Fruit fly (Drosophila melanogaster) whole organism, embryonic: Measurements from ENCODE around the gene dpy.

Experiments used
- Abd-B ChIP-seq: fragments of 200-800 bp; sonication (Bioruptor generic); optimal IDR thresholded peaks from 2 replicates; lab custom pipeline; 2018; ENCODE audit warnings: missing biosample characterization, mild to moderate bottlenecking, missing genetic modification characterization, moderate library complexity
- Adf1 ChIP-seq: fragments of 200-800 bp; sonication (Bioruptor generic); IDR thresholded peaks from 2 replicates; pipeline ENCODE4 v1.3.6; 2022; ENCODE audit warnings: missing biosample characterization, missing genetic modification characterization
- CG1024 ChIP-seq: fragments of 200-800 bp; sonication (Bioruptor generic); IDR thresholded peaks from 2 replicates; pipeline ENCODE4 v1.3.6; 2022; ENCODE audit warnings: missing biosample characterization, missing genetic modification characterization
- CG10431 ChIP-seq: fragments of 200-800 bp; sonication (Bioruptor generic); optimal IDR thresholded peaks from 3 replicates; lab custom pipeline; 2018; ENCODE audit warnings: missing biosample characterization, mild to moderate bottlenecking, missing genetic modification characterization
- CG11093 ChIP-seq: fragments of 200-800 bp; sonication (Bioruptor generic); IDR thresholded peaks from 3 replicates; pipeline ENCODE4 v1.3.6; 2022; ENCODE audit warnings: missing biosample characterization, missing genetic modification characterization
- CG11560 ChIP-seq: fragments of 200-800 bp; sonication (Bioruptor generic); IDR thresholded peaks from 3 replicates; pipeline ENCODE4 v1.3.6; 2022; ENCODE audit warnings: missing biosample characterization, missing genetic modification characterization
- CG13123 ChIP-seq: fragments of 200-800 bp; sonication (Bioruptor generic); optimal IDR thresholded peaks from 2 replicates; lab custom pipeline; 2016; ENCODE audit warnings: missing biosample characterization, missing genetic modification characterization
- CG13624 ChIP-seq: fragments of 200-800 bp; sonication (Bioruptor generic); optimal IDR thresholded peaks from 2 replicates; lab custom pipeline; 2016; ENCODE audit warnings: missing biosample characterization, missing genetic modification characterization
- CG13894 ChIP-seq: fragments of 200-800 bp; sonication (Bioruptor generic); optimal IDR thresholded peaks from 3 replicates; lab custom pipeline; 2018; ENCODE audit warnings: missing biosample characterization, mild to moderate bottlenecking, missing genetic modification characterization, moderate library complexity
- CG18262 ChIP-seq: fragments of 200-800 bp; optimal IDR thresholded peaks from 3 replicates; lab custom pipeline; 2019; ENCODE audit warnings: missing biosample characterization, mild to moderate bottlenecking, missing genetic modification characterization, moderate library complexity
- CG18476 ChIP-seq: fragments of 200-800 bp; sonication (Bioruptor generic); optimal IDR thresholded peaks from 2 replicates; lab custom pipeline; 2016; ENCODE audit warnings: missing biosample characterization, mild to moderate bottlenecking, missing genetic modification characterization
- CG2712 ChIP-seq: fragments of 200-800 bp; optimal IDR thresholded peaks from 3 replicates; lab custom pipeline; 2019; ENCODE audit warnings: missing biosample characterization, mild to moderate bottlenecking, missing genetic modification characterization, moderate library complexity
- CG6175 ChIP-seq: fragments of 200-800 bp; sonication (Bioruptor generic); IDR thresholded peaks from 3 replicates; pipeline ENCODE4 v1.3.6; 2022; ENCODE audit warnings: missing biosample characterization, missing genetic modification characterization
- CG6254 ChIP-seq: fragments of 200-800 bp; sonication (Bioruptor generic); optimal IDR thresholded peaks from 3 replicates; lab custom pipeline; 2017; ENCODE audit warnings: mild to moderate bottlenecking, missing biosample characterization, missing genetic modification reagents, missing genetic modification characterization
- CG6689 ChIP-seq: fragments of 200-800 bp; sonication (Bioruptor generic); IDR thresholded peaks from 2 replicates; pipeline ENCODE4 v1.3.6; 2022; ENCODE audit warnings: missing biosample characterization, missing genetic modification characterization
- CG7839 ChIP-seq: fragments of 200-800 bp; sonication (Bioruptor generic); optimal IDR thresholded peaks from 3 replicates; lab custom pipeline; 2018; ENCODE audit warnings: missing biosample characterization, mild to moderate bottlenecking, missing genetic modification characterization, moderate library complexity
- CG7928 ChIP-seq: fragments of 200-800 bp; sonication (Bioruptor generic); optimal IDR thresholded peaks from 2 replicates; lab custom pipeline; 2017; ENCODE audit warnings: missing biosample characterization, mild to moderate bottlenecking, missing genetic modification characterization
- CG7963 ChIP-seq: fragments of 200-800 bp; sonication (Bioruptor generic); IDR thresholded peaks from 3 replicates; pipeline ENCODE4 v1.3.6; 2022; ENCODE audit warnings: missing biosample characterization, missing genetic modification characterization; ENCODE audit not compliant: partially characterized antibody
- D19B ChIP-seq: fragments of 200-800 bp; sonication (Bioruptor generic); optimal IDR thresholded peaks from 2 replicates; lab custom pipeline; 2017; ENCODE audit warnings: missing biosample characterization, mild to moderate bottlenecking, missing genetic modification characterization
- Dek ChIP-seq: fragments of 200-800 bp; sonication (Bioruptor generic); optimal IDR thresholded peaks from 3 replicates; lab custom pipeline; 2019; ENCODE audit warnings: missing biosample characterization, mild to moderate bottlenecking, missing genetic modification characterization, moderate library complexity
- Ets65A ChIP-seq: fragments of 200-800 bp; sonication (Bioruptor generic); peaks from one replicate; lab custom pipeline; 2016; ENCODE audit warnings: missing biosample characterization, missing genetic modification characterization
- H15 ChIP-seq: fragments of 200-800 bp; sonication (Bioruptor generic); IDR thresholded peaks from 3 replicates; pipeline ENCODE4 v1.3.6; 2022; ENCODE audit warnings: missing biosample characterization, missing genetic modification characterization
- Hand ChIP-seq: fragments of 200-800 bp; sonication (Bioruptor generic); optimal IDR thresholded peaks from 2 replicates; lab custom pipeline; 2017; ENCODE audit warnings: mild to moderate bottlenecking, missing biosample characterization, missing genetic modification reagents, missing genetic modification characterization
- HmgD ChIP-seq: fragments of 200-800 bp; sonication (Bioruptor generic); optimal IDR thresholded peaks from 3 replicates; lab custom pipeline; 2016; ENCODE audit warnings: missing biosample characterization, missing genetic modification characterization
- Hr78 ChIP-seq, 2 experiments: fragments of 200-800 bp in 1 of 2; fragments of >200 bp in 1 of 2; sonication (Bioruptor generic) in 1 of 2; optimal IDR thresholded peaks; 2 replicates each; lab custom pipeline; 2017 to 2019; ENCODE audit warnings: missing biosample characterization in 2 of 2, missing genetic modification characterization in 2 of 2, mild to moderate bottlenecking in 1 of 2, moderate library complexity in 1 of 2
- Kr ChIP-seq: fragments of 200-800 bp; sonication (Bioruptor generic); optimal IDR thresholded peaks from 2 replicates; lab custom pipeline; 2017; ENCODE audit warnings: missing biosample characterization, mild to moderate bottlenecking, missing genetic modification characterization
- Rx ChIP-seq: fragments of 200-800 bp; sonication (Bioruptor generic); IDR thresholded peaks from 2 replicates; pipeline ENCODE4 v1.3.6; 2022; ENCODE audit warnings: missing biosample characterization, missing genetic modification characterization
- Ssrp ChIP-seq: fragments of 200-800 bp; sonication (Bioruptor generic); optimal IDR thresholded peaks from 2 replicates; lab custom pipeline; 2018; ENCODE audit warnings: missing biosample characterization, mild to moderate bottlenecking, missing genetic modification characterization, moderate library complexity
- Xbp1 ChIP-seq: fragments of 200-800 bp; sonication (Bioruptor generic); optimal IDR thresholded peaks from 3 replicates; lab custom pipeline; 2016; ENCODE audit warnings: missing biosample characterization, mild to moderate bottlenecking, missing genetic modification characterization
- ato ChIP-seq: fragments of 200-800 bp; sonication (Bioruptor generic); IDR thresholded peaks from 2 replicates; pipeline ENCODE4 v1.3.6; 2022; ENCODE audit warnings: missing biosample characterization, missing genetic modification characterization; ENCODE audit not compliant: partially characterized antibody
- chm ChIP-seq: fragments of 200-800 bp; sonication (Bioruptor generic); IDR thresholded peaks from 2 replicates; pipeline ENCODE4 v1.3.6; 2022; ENCODE audit warnings: missing biosample characterization, missing genetic modification characterization
- crp ChIP-seq, 2 experiments: fragments of 200-800 bp; sonication (Bioruptor generic); optimal IDR thresholded peaks; 2 replicates in 1 of 2; 3 replicates in 1 of 2; lab custom pipeline; 2017; ENCODE audit warnings: missing biosample characterization in 2 of 2, missing genetic modification characterization in 2 of 2, mild to moderate bottlenecking in 1 of 2, moderate library complexity in 1 of 2
- disco-r ChIP-seq: fragments of 200-800 bp; sonication (Bioruptor generic); optimal IDR thresholded peaks from 2 replicates; lab custom pipeline; 2016; ENCODE audit warnings: missing biosample characterization, missing genetic modification characterization
- en ChIP-seq: fragments of 200-800 bp; sonication (Bioruptor generic); optimal IDR thresholded peaks from 2 replicates; lab custom pipeline; 2016; ENCODE audit warnings: missing biosample characterization, missing genetic modification characterization
- exex ChIP-seq: fragments of 200-800 bp; sonication (Bioruptor generic); optimal IDR thresholded peaks from 4 replicates; lab custom pipeline; 2018; ENCODE audit warnings: missing biosample characterization, mild to moderate bottlenecking, missing genetic modification characterization, moderate library complexity
- fu2 ChIP-seq: fragments of 200-800 bp; sonication (Bioruptor generic); optimal IDR thresholded peaks from 2 replicates; lab custom pipeline; 2016; ENCODE audit warnings: missing biosample characterization, missing genetic modification characterization
- ham ChIP-seq: fragments of 200-800 bp; sonication (Bioruptor generic); IDR thresholded peaks from 2 replicates; pipeline ENCODE4 v1.3.6; 2022; ENCODE audit warnings: missing biosample characterization, missing genetic modification characterization
- hb ChIP-seq: fragments of 200-800 bp; sonication (Bioruptor generic); IDR thresholded peaks from 3 replicates; pipeline ENCODE4 v1.3.6; 2022; ENCODE audit warnings: missing biosample characterization, missing genetic modification characterization; ENCODE audit not compliant: partially characterized antibody
- inv ChIP-seq: fragments of 200-800 bp; sonication (Bioruptor generic); IDR thresholded peaks from 2 replicates; pipeline ENCODE4 v1.3.6; 2022; ENCODE audit warnings: missing biosample characterization, missing genetic modification characterization; ENCODE audit not compliant: partially characterized antibody
- pita ChIP-seq: fragments of 200-800 bp; sonication (Bioruptor generic); optimal IDR thresholded peaks from 2 replicates; lab custom pipeline; 2017; ENCODE audit warnings: missing biosample characterization, mild to moderate bottlenecking, missing genetic modification characterization
- ranshi ChIP-seq: fragments of 200-800 bp; sonication (Bioruptor generic); IDR thresholded peaks from 2 replicates; pipeline ENCODE4 v1.3.6; 2022; ENCODE audit warnings: missing biosample characterization, missing genetic modification characterization
- sens-2 ChIP-seq: fragments of 200-800 bp; sonication (Bioruptor generic); IDR thresholded peaks from 2 replicates; pipeline ENCODE4 v1.3.6; 2022; ENCODE audit warnings: missing biosample characterization, missing genetic modification characterization
- slbo ChIP-seq: fragments of 200-800 bp; sonication (Bioruptor generic); IDR thresholded peaks from 2 replicates; pipeline ENCODE4 v1.3.6; 2022; ENCODE audit warnings: missing biosample characterization, missing genetic modification characterization
- ssp ChIP-seq: fragments of 200-800 bp; sonication (Bioruptor generic); IDR thresholded peaks from 2 replicates; pipeline ENCODE4 v1.3.6; 2022; ENCODE audit warnings: missing biosample characterization, missing genetic modification characterization
- tgo ChIP-seq: fragments of 200-800 bp; sonication (Bioruptor generic); IDR thresholded peaks from 3 replicates; pipeline ENCODE4 v1.3.6; 2022; ENCODE audit warnings: missing biosample characterization, missing genetic modification characterization
- trem ChIP-seq: fragments of 200-800 bp; optimal IDR thresholded peaks from 3 replicates; lab custom pipeline; 2019; ENCODE audit warnings: missing biosample characterization, mild to moderate bottlenecking, missing genetic modification characterization, moderate library complexity
- wek ChIP-seq: fragments of 200-800 bp; sonication (Bioruptor generic); optimal IDR thresholded peaks from 3 replicates; lab custom pipeline; 2018; ENCODE audit warnings: missing biosample characterization, mild to moderate bottlenecking, missing genetic modification characterization, moderate library complexity
- zen ChIP-seq: fragments of 200-800 bp; sonication (Bioruptor generic); optimal IDR thresholded peaks from 3 replicates; lab custom pipeline; 2018; ENCODE audit warnings: missing biosample characterization, mild to moderate bottlenecking, missing genetic modification characterization, moderate library complexity

dpy gene

dm6 chr2L:4440881-4441737 lies 173.0 kb downstream of the dpy start, which contains the start of gene CG15431 (continued):
- TF ChIP-seq en (GFP tag; lab: Kevin White, UChicago) (no peak), Dek (tag; lab: Kevin White, UChicago) (peak; percentile 68), CG7928 (GFP tag; lab: Kevin White, UChicago) (no peak), CG13624 (GFP tag; lab: Kevin White, UChicago) (peak; percentile 25), wek (no peak), CG11093 (GFP tag; lab: Robert Waterston, UW) (0 out of 3 replicates have a peak, but pooled peaks have one; percentile 21), pita (GFP tag; lab: Kevin White, UChicago) (no peak), CG6175 (GFP tag; lab: Robert Waterston, UW) (no peak), Abd-B (GFP tag; lab: Kevin White, UChicago) (no peak), disco-r (no peak), CG2712 (tag; lab: Kevin White, UChicago) (peak; percentile 40), H15 (peak; percentile 65; the same call in 2 of the 3 replicates), CG11560 (tag; lab: Robert Waterston, UW) (0 out of 3 replicates have a peak, but pooled peaks have one; percentile 51), CG13123 (GFP tag; lab: Kevin White, UChicago) (peak; percentile 5), Ssrp (no peak), fu2 (GFP tag; lab: Kevin White, UChicago) (no peak), Ets65A (GFP tag; lab: Kevin White, UChicago) (peak; percentile 71), CG6689 (0 out of 2 replicates have a peak, but pooled peaks have one; percentile 29), CG18476 (GFP tag; lab: Kevin White, UChicago) (peak; percentile 45), Hand (GFP tag; lab: Kevin White, UChicago) (peak; percentile 19), tgo (GFP tag; lab: Robert Waterston, UW) (peak; percentile 50; the same call in 2 of the 3 replicates), Xbp1 (GFP tag; lab: Kevin White, UChicago) (peak; percentile 65), sens-2 (GFP tag; lab: Robert Waterston, UW) (no peak), CG7963 (GFP tag; lab: Robert Waterston, UW) (no peak), CG13894 (tag; lab: Kevin White, UChicago) (peak; percentile 15), CG7839 (tag; lab: Kevin White, UChicago) (peak; percentile 61), slbo (GFP tag; lab: Robert Waterston, UW) (peak; percentile 78), CG18262 (tag; lab: Kevin White, UChicago) (no peak), crp (GFP tag; optimal IDR thresholded peaks at IDR 0.05; lab: Kevin White, UChicago) (no peak), ato (GFP tag; lab: Robert Waterston, UW) (no peak), ssp (GFP tag; lab: Robert Waterston, UW) (0 out of 2 replicates have a peak, but pooled peaks have one; percentile 20), Hr78 (GFP tag; optimal IDR thresholded peaks at IDR 0.05; lab: Kevin White, UChicago) (no peak), CG6254 (GFP tag; lab: Kevin White, UChicago) (peak; percentile 8), hb (GFP tag; lab: Robert Waterston, UW) (no peak), HmgD (no peak), ham (GFP tag; lab: Robert Waterston, UW) (no peak), zen (tag; lab: Kevin White, UChicago) (no peak), Rx (GFP tag; lab: Robert Waterston, UW) (peak; percentile 67), Kr (GFP tag; lab: Kevin White, UChicago) (no peak), exex (tag; lab: Kevin White, UChicago) (no peak), CG10431 (no peak), Adf1 (GFP tag; lab: Robert Waterston, UW) (peak; percentile 42; the same call in 1 of the 2 replicates), ranshi (no peak; the same call in 1 of the 2 replicates), CG1024 (GFP tag; lab: Robert Waterston, UW) (0 out of 2 replicates have a peak, but pooled peaks have one; percentile 40), trem (tag; lab: Kevin White, UChicago) (no peak), inv (GFP tag; lab: Robert Waterston, UW) (no peak), D19B (GFP tag; lab: Kevin White, UChicago) (no peak), chm (0 out of 2 replicates have a peak, but pooled peaks have one; percentile 35)
